Worm (Caenorhabditis elegans): ENCODE results near the gene Y47A7.2.

The Y47A7.2 gene

DNA sequence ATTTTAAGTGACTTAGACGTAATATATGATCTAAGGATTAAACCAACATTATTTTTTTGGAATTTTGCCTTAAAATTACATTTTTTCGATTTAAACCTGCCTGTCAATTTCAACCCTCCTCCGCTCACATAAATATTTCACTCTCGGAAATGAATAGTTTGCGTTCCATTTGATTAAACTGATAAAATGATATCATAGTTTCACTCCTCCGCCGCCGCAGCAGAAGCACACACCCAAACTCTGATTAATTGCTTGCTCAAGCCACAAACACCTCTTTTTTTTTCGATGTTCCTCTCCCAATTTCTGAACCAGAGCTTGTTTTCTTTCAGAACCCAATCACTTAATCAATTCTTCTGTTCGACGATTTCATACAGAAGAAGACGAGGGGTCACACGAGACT, 24.9 kb upstream of the Y47A7.2 start, which contains the start of gene Y49G5B.1:
TSS of gene Y49G5B.1 (plus strand) at position 324 of the 400 bp plus-strand sequence.
- TF ChIP-seq scrt-1 (GFP tag; IDR thresholded peaks at IDR 0.05) = no peak
- no peak for TF ChIP-seq ama-1 (optimal IDR thresholded peaks at IDR 0.05)
- no peak for TF ChIP-seq hnd-1 (tag; optimal IDR thresholded peaks at IDR 0.05)
- TF ChIP-seq sea-1 (GFP tag; conservative IDR thresholded peaks at IDR 0.05) = no peak
- no peak for TF ChIP-seq hmbx-1 (tag; optimal IDR thresholded peaks at IDR 0.05)
- no peak for TF ChIP-seq pes-1 (GFP tag; IDR thresholded peaks at IDR 0.05)
- no peak for TF ChIP-seq F13C5.2 (tag; optimal IDR thresholded peaks at IDR 0.05)
- TF ChIP-seq aly-1 (tag; optimal IDR thresholded peaks at IDR 0.05) = no peak
- no peak for TF ChIP-seq tbx-11 (GFP tag; IDR thresholded peaks at IDR 0.05)
- no peak for TF ChIP-seq B0310.2 (tag; optimal IDR thresholded peaks at IDR 0.05)
- TF ChIP-seq ceh-36 (tag; optimal IDR thresholded peaks at IDR 0.05) = no peak
- TF ChIP-seq ceh-13 (GFP tag; optimal IDR thresholded peaks at IDR 0.05) = no peak
- TF ChIP-seq hmg-4 (GFP tag; optimal IDR thresholded peaks at IDR 0.05) = no peak
- no peak for TF ChIP-seq tbx-37 (GFP tag; conservative IDR thresholded peaks at IDR 0.05)
- TF ChIP-seq tra-4 (tag; optimal IDR thresholded peaks at IDR 0.05) = no peak
- no peak for TF ChIP-seq ets-7 (tag; optimal IDR thresholded peaks at IDR 0.05)
- no peak for TF ChIP-seq flt-1 (GFP tag; IDR thresholded peaks at IDR 0.05)

DNA sequence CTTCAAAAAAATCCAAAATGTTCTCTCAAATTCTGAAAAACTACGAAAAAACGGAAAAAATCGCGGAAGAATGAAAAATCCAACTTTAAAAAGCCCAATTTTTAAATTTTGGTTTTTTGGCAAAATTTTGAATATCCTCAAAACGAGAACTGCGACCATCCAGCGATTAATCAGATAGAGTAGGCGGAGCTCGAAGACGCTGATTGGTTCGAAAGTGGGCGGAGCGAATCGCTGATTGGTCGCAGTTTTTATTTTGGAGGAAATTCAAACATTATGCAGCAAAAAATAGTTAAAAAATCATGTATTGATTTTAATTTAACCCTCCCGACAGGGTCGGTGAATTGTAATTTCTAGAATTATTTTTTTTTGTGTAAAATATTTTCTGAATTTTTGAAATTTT, 15.5 kb upstream of the Y47A7.2 start:
- TF ChIP-seq B0310.2 (tag; optimal IDR thresholded peaks at IDR 0.05) = no peak
- TF ChIP-seq hmg-4 (GFP tag; optimal IDR thresholded peaks at IDR 0.05) = no peak
- no peak for TF ChIP-seq ceh-36 (tag; optimal IDR thresholded peaks at IDR 0.05)
- TF ChIP-seq flt-1 (GFP tag; IDR thresholded peaks at IDR 0.05) = no peak
- TF ChIP-seq hmbx-1 (tag; optimal IDR thresholded peaks at IDR 0.05) = no peak
- no peak for TF ChIP-seq tbx-11 (GFP tag; IDR thresholded peaks at IDR 0.05)
- no peak for TF ChIP-seq scrt-1 (GFP tag; IDR thresholded peaks at IDR 0.05)
- TF ChIP-seq hnd-1 (tag; optimal IDR thresholded peaks at IDR 0.05) = no peak

DNA sequence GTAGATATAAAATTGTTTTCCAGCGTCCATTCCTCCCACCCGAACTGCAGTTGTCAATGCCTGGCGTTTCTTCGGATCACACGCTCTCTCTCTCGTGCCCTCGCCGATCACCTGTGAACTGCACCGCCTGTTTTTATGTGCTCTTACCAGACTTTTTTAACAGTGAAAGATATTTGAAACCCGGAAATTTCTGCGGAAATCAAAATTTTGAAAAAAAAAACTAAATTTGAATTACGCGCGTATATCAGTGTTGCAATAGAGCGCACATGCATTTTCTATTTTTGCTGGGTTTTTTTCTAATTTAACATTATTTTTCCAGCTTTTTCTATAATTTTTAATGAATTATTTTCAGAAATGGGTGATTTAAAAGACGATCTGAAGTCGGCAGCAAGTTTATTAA, 6.0 kb upstream of the Y47A7.2 start, which contains the start of gene ttc-37:
TSS of gene ttc-37 (plus strand) at position 349 of the 400 bp plus-strand sequence.
- TF ChIP-seq hnd-1 (tag; optimal IDR thresholded peaks at IDR 0.05) (no peak), hmg-4 (GFP tag; optimal IDR thresholded peaks at IDR 0.05) (no peak), ama-1 (optimal IDR thresholded peaks at IDR 0.05) (no peak), B0310.2 (tag; optimal IDR thresholded peaks at IDR 0.05) (no peak), sea-1 (GFP tag; conservative IDR thresholded peaks at IDR 0.05) (no peak), ceh-36 (tag; optimal IDR thresholded peaks at IDR 0.05) (no peak), hmbx-1 (tag; optimal IDR thresholded peaks at IDR 0.05) (no peak), scrt-1 (GFP tag; IDR thresholded peaks at IDR 0.05) (no peak), ceh-13 (GFP tag; optimal IDR thresholded peaks at IDR 0.05) (no peak), ets-7 (tag; optimal IDR thresholded peaks at IDR 0.05) (no peak), F13C5.2 (tag; optimal IDR thresholded peaks at IDR 0.05) (no peak), tbx-11 (GFP tag; IDR thresholded peaks at IDR 0.05) (no peak), aly-1 (tag; optimal IDR thresholded peaks at IDR 0.05) (no peak), pes-1 (GFP tag; IDR thresholded peaks at IDR 0.05) (no peak), tbx-37 (GFP tag; conservative IDR thresholded peaks at IDR 0.05) (no peak)

DNA sequence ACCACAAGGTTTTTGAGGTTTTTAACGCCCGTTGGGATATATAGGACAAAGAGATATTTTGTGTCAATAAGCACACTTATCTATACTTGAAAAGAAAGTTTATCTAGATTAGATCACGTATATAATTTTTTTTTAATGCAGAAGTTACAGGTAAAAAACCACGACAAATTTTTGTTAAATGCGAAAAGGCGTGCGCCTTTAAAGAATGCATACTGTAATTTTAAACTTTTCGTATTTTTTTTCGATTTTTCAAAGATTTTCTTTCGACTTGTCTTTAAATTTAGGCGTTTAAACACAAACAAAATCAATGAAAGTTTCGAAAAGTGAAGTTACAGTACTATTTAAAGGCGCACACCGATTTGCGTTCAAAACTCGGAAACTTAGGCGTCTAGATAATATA, 5.5 kb upstream of the Y47A7.2 start:
- TF ChIP-seq tbx-37 (GFP tag; conservative IDR thresholded peaks at IDR 0.05) = no peak
- no peak for TF ChIP-seq ceh-36 (tag; optimal IDR thresholded peaks at IDR 0.05)
- no peak for TF ChIP-seq tra-4 (tag; optimal IDR thresholded peaks at IDR 0.05)
- TF ChIP-seq scrt-1 (GFP tag; IDR thresholded peaks at IDR 0.05) = no peak
- no peak for TF ChIP-seq flt-1 (GFP tag; IDR thresholded peaks at IDR 0.05)
- TF ChIP-seq B0310.2 (tag; optimal IDR thresholded peaks at IDR 0.05) = no peak
- no peak for TF ChIP-seq hmbx-1 (tag; optimal IDR thresholded peaks at IDR 0.05)
- TF ChIP-seq ets-7 (tag; optimal IDR thresholded peaks at IDR 0.05) = no peak
- TF ChIP-seq ama-1 (optimal IDR thresholded peaks at IDR 0.05) = no peak
- TF ChIP-seq sea-1 (GFP tag; conservative IDR thresholded peaks at IDR 0.05) = no peak
- no peak for TF ChIP-seq pes-1 (GFP tag; IDR thresholded peaks at IDR 0.05)
- TF ChIP-seq aly-1 (tag; optimal IDR thresholded peaks at IDR 0.05) = no peak
- no peak for TF ChIP-seq ceh-13 (GFP tag; optimal IDR thresholded peaks at IDR 0.05)

DNA sequence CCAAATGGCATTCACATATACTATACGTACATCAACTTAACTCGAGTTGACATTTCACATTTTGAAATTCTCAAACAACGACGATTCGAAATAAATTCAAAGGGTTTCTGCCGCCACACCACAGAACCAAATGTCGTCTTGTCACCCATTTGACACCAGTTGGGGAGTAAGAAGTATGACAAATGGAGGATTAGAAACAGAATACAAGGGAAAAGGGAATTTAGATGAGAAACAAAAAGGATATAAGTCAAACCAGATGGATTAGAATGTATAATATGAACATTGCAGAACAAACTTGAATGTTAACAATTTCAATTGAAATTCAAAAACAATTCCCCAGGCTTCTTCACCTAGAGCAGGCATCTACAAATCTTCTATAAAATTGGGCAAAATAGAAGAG, 3.6 kb upstream of the Y47A7.2 start:
- TF ChIP-seq hmbx-1 (tag; optimal IDR thresholded peaks at IDR 0.05) (no peak), tra-4 (tag; optimal IDR thresholded peaks at IDR 0.05) (no peak), flt-1 (GFP tag; IDR thresholded peaks at IDR 0.05) (no peak), aly-1 (tag; optimal IDR thresholded peaks at IDR 0.05) (no peak), ceh-13 (GFP tag; optimal IDR thresholded peaks at IDR 0.05) (no peak), hmg-4 (GFP tag; optimal IDR thresholded peaks at IDR 0.05) (no peak), tbx-37 (GFP tag; conservative IDR thresholded peaks at IDR 0.05) (no peak), tbx-11 (GFP tag; IDR thresholded peaks at IDR 0.05) (no peak), ets-7 (tag; optimal IDR thresholded peaks at IDR 0.05) (no peak), scrt-1 (GFP tag; IDR thresholded peaks at IDR 0.05) (no peak), ama-1 (optimal IDR thresholded peaks at IDR 0.05) (no peak)

DNA sequence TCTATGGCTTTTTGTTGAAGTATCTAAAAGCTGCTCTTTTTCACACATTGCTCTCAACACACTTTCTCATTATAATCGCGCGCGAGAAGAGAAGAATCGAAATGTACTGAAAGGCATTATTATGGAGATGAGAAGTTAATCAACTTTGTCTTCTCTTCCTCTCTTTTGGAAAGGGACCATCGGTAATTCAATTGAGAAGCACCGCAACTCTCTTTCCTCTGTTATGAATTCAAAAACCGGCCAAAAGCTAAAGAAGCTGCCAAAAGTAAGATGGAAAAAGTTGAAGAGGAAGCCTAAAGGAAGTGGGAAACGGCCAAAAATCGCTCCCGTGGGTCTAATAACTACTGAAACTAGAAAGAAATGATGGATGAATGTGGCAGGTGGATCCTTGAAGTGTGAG, 2.0 kb upstream of the Y47A7.2 start:
- TF ChIP-seq F13C5.2 (tag; optimal IDR thresholded peaks at IDR 0.05) = no peak
- no peak for TF ChIP-seq hmbx-1 (tag; optimal IDR thresholded peaks at IDR 0.05)
- TF ChIP-seq ama-1 (optimal IDR thresholded peaks at IDR 0.05) = no peak
- no peak for TF ChIP-seq B0310.2 (tag; optimal IDR thresholded peaks at IDR 0.05)
- no peak for TF ChIP-seq tra-4 (tag; optimal IDR thresholded peaks at IDR 0.05)
- TF ChIP-seq flt-1 (GFP tag; IDR thresholded peaks at IDR 0.05) = no peak
- TF ChIP-seq ceh-13 (GFP tag; optimal IDR thresholded peaks at IDR 0.05) = no peak
- TF ChIP-seq scrt-1 (GFP tag; IDR thresholded peaks at IDR 0.05) = no peak
- TF ChIP-seq hnd-1 (tag; optimal IDR thresholded peaks at IDR 0.05) = no peak
- TF ChIP-seq sea-1 (GFP tag; conservative IDR thresholded peaks at IDR 0.05) = no peak
- no peak for TF ChIP-seq pes-1 (GFP tag; IDR thresholded peaks at IDR 0.05)
- TF ChIP-seq hmg-4 (GFP tag; optimal IDR thresholded peaks at IDR 0.05) = no peak
- no peak for TF ChIP-seq tbx-37 (GFP tag; conservative IDR thresholded peaks at IDR 0.05)
- TF ChIP-seq tbx-11 (GFP tag; IDR thresholded peaks at IDR 0.05) = no peak
- TF ChIP-seq ceh-36 (tag; optimal IDR thresholded peaks at IDR 0.05) = no peak
- TF ChIP-seq ets-7 (tag; optimal IDR thresholded peaks at IDR 0.05) = no peak
- TF ChIP-seq aly-1 (tag; optimal IDR thresholded peaks at IDR 0.05) = no peak

DNA sequence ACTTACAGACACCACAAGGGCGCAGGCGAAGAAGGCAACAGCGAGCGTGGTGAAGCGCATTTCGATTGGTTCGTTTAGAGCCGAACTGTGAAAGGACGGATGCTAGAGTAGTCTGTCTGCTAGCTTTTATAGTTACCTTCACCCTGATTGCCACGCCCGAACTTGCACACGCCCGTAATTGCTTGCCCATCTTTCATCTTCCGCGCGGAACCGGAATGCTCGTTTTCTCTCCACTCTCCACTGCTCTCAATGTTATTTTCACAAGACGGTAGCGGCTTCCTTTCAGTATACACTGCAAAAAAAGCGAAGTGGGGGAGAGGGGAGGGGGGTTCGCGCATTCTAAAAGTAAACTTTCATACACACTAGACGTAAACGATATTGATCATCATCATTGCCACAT, 3.6 kb downstream of the Y47A7.2 start, which contains the start of gene abu-8:
TSS of gene abu-8 (minus strand) at position 101 of the 400 bp plus-strand sequence.
- TF ChIP-seq sea-1 (GFP tag; conservative IDR thresholded peaks at IDR 0.05) (no peak), pes-1 (GFP tag; IDR thresholded peaks at IDR 0.05) (no peak), F13C5.2 (tag; optimal IDR thresholded peaks at IDR 0.05) (no peak), aly-1 (tag; optimal IDR thresholded peaks at IDR 0.05) (no peak), hmg-4 (GFP tag; optimal IDR thresholded peaks at IDR 0.05) (no peak), B0310.2 (tag; optimal IDR thresholded peaks at IDR 0.05) (no peak), ceh-36 (tag; optimal IDR thresholded peaks at IDR 0.05) (no peak), tbx-37 (GFP tag; conservative IDR thresholded peaks at IDR 0.05) (no peak), hmbx-1 (tag; optimal IDR thresholded peaks at IDR 0.05) (no peak)

Data from whole organism, early embryonic.